Worm (Caenorhabditis elegans): Measurements from ENCODE around the gene dylt-2.

dylt-2 gene

ce11 chrX:8940059-8940458, at the start of gene dylt-2:
Gene dylt-2, minus strand, starts transcription at chrX:8940159.
- TF ChIP-seq dao-5 (tag; optimal IDR thresholded peaks at IDR 0.05) (no peak), W03F9.2 (tag; optimal IDR thresholded peaks at IDR 0.05) (no peak), him-1 (tag; optimal IDR thresholded peaks at IDR 0.05) (no peak)

- TF ChIP-seq dao-5 (tag; optimal IDR thresholded peaks at IDR 0.05) (no peak), W03F9.2 (tag; optimal IDR thresholded peaks at IDR 0.05) (no peak), him-1 (tag; optimal IDR thresholded peaks at IDR 0.05) (no peak)
These were observed 47.9 kb upstream of the dylt-2 start, which contains the start of gene twk-18 for ce11 chrX:8987828-8988227. Gene twk-18, plus strand, starts transcription at chrX:8988128.

DNA sequence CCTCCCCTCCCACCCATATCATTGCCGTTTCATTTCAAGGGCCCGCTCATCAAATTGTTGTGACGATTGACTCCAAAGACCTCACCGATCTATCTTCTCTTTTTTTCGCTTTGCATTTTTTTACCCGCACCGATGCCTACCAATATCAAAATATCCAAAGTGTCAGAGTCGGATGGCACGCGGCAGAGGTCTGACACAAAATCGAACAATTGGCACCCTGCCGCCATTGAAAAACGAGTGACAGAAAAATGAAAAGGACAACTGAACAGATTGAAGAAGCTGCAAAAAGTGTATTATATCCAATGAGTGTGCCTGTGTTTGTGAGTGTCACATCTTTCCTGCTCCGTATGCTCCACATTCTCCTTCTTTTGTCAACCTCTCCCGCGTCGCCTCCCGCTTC, 46.5 kb upstream of the dylt-2 start:
- TF ChIP-seq him-1 (tag; optimal IDR thresholded peaks at IDR 0.05): no peak
- TF ChIP-seq W03F9.2 (tag; optimal IDR thresholded peaks at IDR 0.05): no peak
- TF ChIP-seq dao-5 (tag; optimal IDR thresholded peaks at IDR 0.05): no peak

- TF ChIP-seq dao-5 (tag; optimal IDR thresholded peaks at IDR 0.05) (no peak), him-1 (tag; optimal IDR thresholded peaks at IDR 0.05) (no peak), W03F9.2 (tag; optimal IDR thresholded peaks at IDR 0.05) (no peak)
These were observed 40.7 kb upstream of the dylt-2 start, which contains the start of gene nmur-1 for ce11 chrX:8980676-8981075. Gene nmur-1, plus strand, starts transcription at chrX:8980976.

ce11 chrX:8971461-8971860, 31.5 kb upstream of the dylt-2 start:
- peak; percentile 48 for TF ChIP-seq W03F9.2 (tag; optimal IDR thresholded peaks at IDR 0.05)
- no peak for TF ChIP-seq dao-5 (tag; optimal IDR thresholded peaks at IDR 0.05)
- peak; percentile 19 for TF ChIP-seq him-1 (tag; optimal IDR thresholded peaks at IDR 0.05)

- TF ChIP-seq W03F9.2 (tag; optimal IDR thresholded peaks at IDR 0.05) (no peak), dao-5 (tag; optimal IDR thresholded peaks at IDR 0.05) (no peak), him-1 (tag; optimal IDR thresholded peaks at IDR 0.05) (no peak)
These were observed 29.4 kb upstream of the dylt-2 start for ce11 chrX:8969111-8970048.

DNA sequence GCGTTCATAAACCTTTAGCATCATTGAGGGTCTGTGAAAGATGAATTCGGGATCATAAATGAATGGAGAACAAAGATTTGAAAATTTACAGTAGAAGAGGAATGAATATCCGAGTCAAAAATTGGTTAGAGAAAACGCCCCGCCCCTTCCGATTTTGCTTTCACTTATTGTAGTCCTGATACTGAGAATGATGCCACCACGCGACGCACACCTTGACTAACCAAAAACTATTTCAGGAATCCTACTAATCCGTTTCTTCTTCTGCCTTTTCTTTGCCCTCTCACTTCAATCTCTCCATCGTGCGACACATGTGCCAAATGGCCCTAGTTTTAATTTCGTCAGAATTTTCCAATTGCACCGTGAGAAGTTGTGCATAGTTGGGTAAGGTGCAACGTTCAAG, 23.5 kb upstream of the dylt-2 start:
- TF ChIP-seq dao-5 (tag; optimal IDR thresholded peaks at IDR 0.05): no peak
- TF ChIP-seq him-1 (tag; optimal IDR thresholded peaks at IDR 0.05): no peak
- TF ChIP-seq W03F9.2 (tag; optimal IDR thresholded peaks at IDR 0.05): no peak

DNA sequence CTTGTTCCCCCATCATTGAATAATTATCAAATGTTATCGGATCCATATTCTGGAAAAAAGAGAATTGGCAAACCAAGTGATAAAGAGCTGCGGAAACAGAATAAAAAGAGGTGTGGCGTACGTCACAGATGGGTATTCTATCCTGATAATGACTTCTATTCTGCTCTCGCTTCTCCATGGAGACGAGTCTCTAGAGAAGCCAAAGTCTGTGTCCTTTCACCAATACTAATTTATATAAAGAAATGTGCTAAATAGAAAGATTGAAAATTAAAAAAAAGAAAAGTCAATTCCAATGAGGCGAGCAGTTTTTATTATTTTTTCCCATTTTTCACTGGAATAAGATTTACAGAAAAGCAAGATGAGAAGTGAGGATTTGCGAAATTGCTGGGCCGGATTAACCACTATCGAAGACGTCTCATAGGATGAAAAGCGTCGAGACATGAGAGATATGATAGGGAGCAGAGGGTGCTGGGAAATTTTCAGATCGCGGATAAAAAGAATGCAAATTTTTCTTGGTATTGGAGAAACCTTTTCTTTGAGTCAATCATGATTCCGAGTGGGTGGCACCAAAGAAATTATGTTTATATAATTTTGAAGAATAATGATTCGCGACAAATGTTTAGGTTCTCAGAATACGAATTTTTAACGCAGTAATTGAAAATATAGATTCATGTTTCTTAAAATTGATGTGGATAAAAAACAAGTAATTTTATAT, 21.3 kb upstream of the dylt-2 start, which contains the start of gene aexr-3:
Gene aexr-3 (minus strand): TSS at position 51 of the 715 bp plus-strand sequence.
- TF ChIP-seq dao-5 (tag; optimal IDR thresholded peaks at IDR 0.05) (no peak), W03F9.2 (tag; optimal IDR thresholded peaks at IDR 0.05) (no peak), him-1 (tag; optimal IDR thresholded peaks at IDR 0.05) (no peak)

ce11 chrX:8957974-8958373, 18.0 kb upstream of the dylt-2 start:
- no peak for TF ChIP-seq W03F9.2 (tag; optimal IDR thresholded peaks at IDR 0.05)
- no peak for TF ChIP-seq him-1 (tag; optimal IDR thresholded peaks at IDR 0.05)
- no peak for TF ChIP-seq dao-5 (tag; optimal IDR thresholded peaks at IDR 0.05)

- TF ChIP-seq him-1 (tag; optimal IDR thresholded peaks at IDR 0.05): no peak
- no peak for TF ChIP-seq dao-5 (tag; optimal IDR thresholded peaks at IDR 0.05)
- TF ChIP-seq W03F9.2 (tag; optimal IDR thresholded peaks at IDR 0.05): no peak
These were observed 15.8 kb upstream of the dylt-2 start for ce11 chrX:8955808-8956207.

ce11 chrX:8953011-8953410, 13.1 kb upstream of the dylt-2 start:
- TF ChIP-seq him-1 (tag; optimal IDR thresholded peaks at IDR 0.05): no peak
- no peak for TF ChIP-seq W03F9.2 (tag; optimal IDR thresholded peaks at IDR 0.05)
- no peak for TF ChIP-seq dao-5 (tag; optimal IDR thresholded peaks at IDR 0.05)

- no peak for TF ChIP-seq him-1 (tag; optimal IDR thresholded peaks at IDR 0.05)
- TF ChIP-seq W03F9.2 (tag; optimal IDR thresholded peaks at IDR 0.05): no peak
- TF ChIP-seq dao-5 (tag; optimal IDR thresholded peaks at IDR 0.05): no peak
These were observed 12.0 kb upstream of the dylt-2 start for ce11 chrX:8952007-8952406.

DNA sequence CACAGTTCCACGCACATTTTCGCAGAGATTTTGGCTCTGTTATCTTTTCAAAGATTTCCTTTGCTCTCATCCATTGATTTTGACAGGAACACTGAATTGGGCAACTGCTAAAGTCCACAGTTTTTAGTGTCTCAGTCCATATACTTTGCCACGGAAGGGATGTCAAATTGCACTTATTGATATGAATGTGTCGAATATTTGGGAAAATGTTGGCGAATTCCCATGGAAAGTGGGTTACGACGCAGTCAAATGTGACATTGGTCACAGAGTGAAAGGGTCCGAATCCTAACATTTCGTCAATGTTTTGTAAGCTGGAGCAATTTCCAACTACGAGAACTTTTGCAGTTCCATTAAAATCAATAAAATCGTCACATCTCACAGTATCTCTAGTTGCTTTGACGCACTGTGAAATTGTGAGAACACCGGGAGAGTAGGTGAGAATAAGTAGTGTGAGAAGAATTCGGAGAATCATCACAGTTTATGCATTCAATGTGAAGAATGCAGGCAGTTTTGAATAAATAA, 10.6 kb upstream of the dylt-2 start, which contains the start of gene trk-1:
Gene trk-1 (minus strand): TSS at position 472 of the 522 bp plus-strand sequence.
- TF ChIP-seq W03F9.2 (tag; optimal IDR thresholded peaks at IDR 0.05) (no peak), dao-5 (tag; optimal IDR thresholded peaks at IDR 0.05) (no peak), him-1 (tag; optimal IDR thresholded peaks at IDR 0.05) (no peak)
